Worm (Caenorhabditis elegans) whole organism, L1 larva: ENCODE results near the gene Y82E9BR.10.
"Not testable (repeated sequence)": the region's sequence is repeated elsewhere in the genome, so short reads cannot be mapped to it uniquely, and the experiment has no call there.

ENCODE experiments used
- Y116A8C.19 ChIP-seq: sonication (generic microtip); optimal IDR thresholded peaks from 2 replicates; lab custom pipeline; 2016; ENCODE audit warnings: missing compliant biosample characterization, missing genetic modification characterization, borderline replicate concordance
- ceh-63 ChIP-seq: fragments of 200-800 bp; sonication (Bioruptor generic); optimal IDR thresholded peaks from 2 replicates; lab custom pipeline; 2018; ENCODE audit warnings: mild to moderate bottlenecking, missing genetic modification characterization, missing compliant biosample characterization
- ces-1 ChIP-seq: fragments of 150-350 bp; optimal IDR thresholded peaks from 2 replicates; lab custom pipeline; 2014; ENCODE audit warnings: missing biosample characterization, missing genetic modification reagents, missing genetic modification characterization
- efl-1 ChIP-seq, 4 experiments: fragments of 150-350 bp; optimal IDR thresholded peaks in 3 of 4; peaks in 1 of 4; 1 replicate in 1 of 4; 2 replicates in 3 of 4; lab custom pipeline; 2014; ENCODE audit warnings: missing biosample characterization in 2 of 4, missing genetic modification characterization in 2 of 4, missing genetic modification reagents in 2 of 4
- efl-3 ChIP-seq: fragments of 200-800 bp; sonication (Bioruptor generic); optimal IDR thresholded peaks from 2 replicates; lab custom pipeline; 2018; ENCODE audit warnings: mild to moderate bottlenecking, missing genetic modification characterization, missing compliant biosample characterization
- elt-2 ChIP-seq: sonication (generic microtip); optimal IDR thresholded peaks from 2 replicates; lab custom pipeline; 2016; ENCODE audit warnings: missing genetic modification characterization, mild to moderate bottlenecking, inconsistent platforms, missing compliant biosample characterization, missing genetic modification reagents
- elt-3 ChIP-seq, 6 experiments: fragments of 150-350 bp in 1 of 6; sonication (generic microtip); optimal IDR thresholded peaks; 2 replicates each; lab custom pipeline; 2017 to 2018; ENCODE audit warnings: missing biosample characterization in 6 of 6, missing genetic modification characterization in 6 of 6, inconsistent platforms in 1 of 6
- ets-5 ChIP-seq: fragments of 200-800 bp; sonication (Bioruptor generic); IDR thresholded peaks from 2 replicates; pipeline ENCODE4 v1.3.6; 2022; ENCODE audit warnings: missing genetic modification characterization, missing compliant biosample characterization
- fkh-8 ChIP-seq: sonication (generic microtip); optimal IDR thresholded peaks from 2 replicates; lab custom pipeline; 2016; ENCODE audit warnings: mild to moderate bottlenecking, missing genetic modification characterization, missing compliant biosample characterization
- fos-1 ChIP-seq: fragments of 150-350 bp; optimal IDR thresholded peaks from 2 replicates; lab custom pipeline; 2014; ENCODE audit warnings: missing biosample characterization, missing genetic modification characterization
- irx-1 ChIP-seq: sonication (generic microtip); optimal IDR thresholded peaks from 2 replicates; lab custom pipeline; 2016; ENCODE audit warnings: missing genetic modification characterization, missing compliant biosample characterization
- lin-13 ChIP-seq: fragments of 150-350 bp; optimal IDR thresholded peaks from 2 replicates; lab custom pipeline; 2014; ENCODE audit warnings: missing biosample characterization, missing genetic modification reagents, missing genetic modification characterization
- lin-14 ChIP-seq: fragments of 200-800 bp; sonication (Bioruptor generic); optimal IDR thresholded peaks from 2 replicates; lab custom pipeline; 2018; ENCODE audit warnings: mild to moderate bottlenecking, missing genetic modification characterization, moderate library complexity, missing compliant biosample characterization
- lsy-2 ChIP-seq, 2 experiments: fragments of 150-350 bp; optimal IDR thresholded peaks; 2 replicates each; lab custom pipeline; 2014; ENCODE audit warnings: missing biosample characterization in 2 of 2, missing genetic modification characterization in 2 of 2
- mdl-1 ChIP-seq, 2 experiments: fragments of 150-350 bp; optimal IDR thresholded peaks; 2 replicates each; lab custom pipeline; 2014 to 2017; ENCODE audit warnings: missing biosample characterization in 2 of 2, missing genetic modification characterization in 2 of 2, inconsistent platforms in 1 of 2
- nhr-12 ChIP-seq: sonication (generic microtip); optimal IDR thresholded peaks from 2 replicates; lab custom pipeline; 2017; ENCODE audit warnings: missing biosample characterization, missing genetic modification characterization
- nhr-237 ChIP-seq: fragments of 150-350 bp; optimal IDR thresholded peaks from 2 replicates; lab custom pipeline; 2014; ENCODE audit warnings: missing biosample characterization, missing genetic modification characterization
- nhr-47 ChIP-seq: sonication (generic microtip); optimal IDR thresholded peaks from 2 replicates; lab custom pipeline; 2016; ENCODE audit warnings: mild to moderate bottlenecking, missing genetic modification characterization, moderate library complexity, missing compliant biosample characterization
- nhr-71 ChIP-seq: sonication (generic microtip); optimal IDR thresholded peaks from 2 replicates; lab custom pipeline; 2016; ENCODE audit warnings: mild to moderate bottlenecking, missing genetic modification characterization, moderate library complexity, missing compliant biosample characterization
- nhr-76 ChIP-seq: sonication (generic microtip); optimal IDR thresholded peaks from 2 replicates; lab custom pipeline; 2017; ENCODE audit warnings: missing biosample characterization, missing genetic modification characterization
- pax-3 ChIP-seq: fragments of 200-800 bp; sonication (Bioruptor generic); optimal IDR thresholded peaks from 2 replicates; lab custom pipeline; 2018; ENCODE audit warnings: mild to moderate bottlenecking, missing genetic modification characterization, moderate library complexity, missing compliant biosample characterization
- rnt-1 ChIP-seq: sonication (generic microtip); optimal IDR thresholded peaks from 2 replicates; lab custom pipeline; 2016; ENCODE audit warnings: mild to moderate bottlenecking, missing genetic modification characterization, moderate library complexity, missing compliant biosample characterization
- snpc-4 ChIP-seq: fragments of 150-350 bp; optimal IDR thresholded peaks from 2 replicates; lab custom pipeline; 2014; ENCODE audit warnings: missing biosample characterization, missing genetic modification characterization
- sox-4 ChIP-seq: sonication (generic microtip); optimal IDR thresholded peaks from 2 replicates; lab custom pipeline; 2016; ENCODE audit warnings: missing genetic modification characterization, missing compliant biosample characterization
- sptf-1 ChIP-seq: fragments of 150-350 bp; optimal IDR thresholded peaks from 2 replicates; lab custom pipeline; 2014; ENCODE audit warnings: missing biosample characterization, missing genetic modification characterization
- sup-37 ChIP-seq: fragments of 200-800 bp; sonication (Bioruptor generic); optimal IDR thresholded peaks from 2 replicates; lab custom pipeline; 2018; ENCODE audit warnings: mild to moderate bottlenecking, missing genetic modification characterization, missing compliant biosample characterization
- swsn-7 ChIP-seq: sonication (generic microtip); optimal IDR thresholded peaks from 2 replicates; lab custom pipeline; 2016; ENCODE audit warnings: missing genetic modification characterization, missing compliant biosample characterization
- unc-86 ChIP-seq: sonication (generic microtip); optimal IDR thresholded peaks from 2 replicates; lab custom pipeline; 2016; ENCODE audit warnings: missing genetic modification characterization, missing compliant biosample characterization
- unc-98 ChIP-seq: fragments of 200-800 bp; sonication (Bioruptor generic); IDR thresholded peaks from 2 replicates; pipeline ENCODE4 v1.3.6; 2022; ENCODE audit warnings: missing genetic modification characterization, missing compliant biosample characterization
- zip-4 ChIP-seq: fragments of 200-800 bp; sonication (Bioruptor generic); optimal IDR thresholded peaks from 2 replicates; lab custom pipeline; 2018; ENCODE audit warnings: mild to moderate bottlenecking, missing genetic modification characterization, moderate library complexity, missing compliant biosample characterization
- ztf-4 ChIP-seq: fragments of 150-350 bp; optimal IDR thresholded peaks from 2 replicates; lab custom pipeline; 2014; ENCODE audit warnings: missing biosample characterization, missing genetic modification characterization

Y82E9BR.10 gene

ce11 chrIII:1359669-1360068 lies 15.7 kb downstream of the Y82E9BR.10 start, which contains the start of gene Y82E9BR.9:
TSS of gene Y82E9BR.9 (minus strand) at chrIII:1359769.
- TF ChIP-seq nhr-237: no peak
- no peak for TF ChIP-seq unc-86
- TF ChIP-seq fkh-8: no peak
- TF ChIP-seq ztf-4 (tag; lab: Kevin White, UChicago): no peak
- no peak for TF ChIP-seq zip-4 (GFP tag; lab: Kevin White, UChicago)
- TF ChIP-seq Y116A8C.19 (tag; lab: Kevin White, UChicago): no peak
- no peak for TF ChIP-seq lin-13 (GFP tag; lab: Kevin White, UChicago)

- TF ChIP-seq elt-3 (tag; optimal IDR thresholded peaks at IDR 0.05; lab: Kevin White, UChicago); lsy-2 (tag; optimal IDR thresholded peaks at IDR 0.05; lab: Kevin White, UChicago); efl-3 (GFP tag; lab: Kevin White, UChicago): not testable (repeated sequence)
- TF ChIP-seq, all 84 proteins: peak for 0; not testable (repeated sequence) for 84
Measured at ce11 chrIII:1357973-1358372, 17.4 kb downstream of the Y82E9BR.10 start, which contains the start of gene Y82E9BR.8. TSS of gene Y82E9BR.8 (minus strand) at chrIII:1358073.

ce11 chrIII:1355320-1355719 lies 20.1 kb downstream of the Y82E9BR.10 start, which contains the start of gene Y82E9BL.1:
TSS of gene Y82E9BL.1 (minus strand) at chrIII:1355420.
- TF ChIP-seq sox-4: no peak
- TF ChIP-seq pax-3 (tag; lab: Kevin White, UChicago): no peak
- no peak for TF ChIP-seq Y116A8C.19 (tag; lab: Kevin White, UChicago)
- TF ChIP-seq lin-14 (GFP tag; lab: Kevin White, UChicago): no peak
- TF ChIP-seq sptf-1 (tag; lab: Kevin White, UChicago): no peak
- TF ChIP-seq nhr-71 (tag; lab: Kevin White, UChicago): no peak
- TF ChIP-seq snpc-4: no peak
- no peak for TF ChIP-seq unc-86
- no peak for TF ChIP-seq lsy-2 (tag; optimal IDR thresholded peaks at IDR 0.05; lab: Kevin White, UChicago)
- TF ChIP-seq swsn-7: no peak
- no peak for TF ChIP-seq elt-3 (tag; optimal IDR thresholded peaks at IDR 0.05; lab: Kevin White, UChicago)
- TF ChIP-seq unc-98 (GFP tag; lab: Robert Waterston, UW): no peak

ce11 chrIII:1354523-1354922 lies 20.9 kb downstream of the Y82E9BR.10 start:
- TF ChIP-seq nhr-76 (tag; lab: Kevin White, UChicago) (no peak), nhr-12 (no peak), ces-1 (GFP tag; lab: Kevin White, UChicago) (no peak), nhr-47 (tag; lab: Kevin White, UChicago) (no peak), fos-1 (tag; lab: Kevin White, UChicago) (no peak), unc-98 (GFP tag; lab: Robert Waterston, UW) (no peak), rnt-1 (no peak), sox-4 (no peak), swsn-7 (no peak), sup-37 (GFP tag; lab: Kevin White, UChicago) (no peak)

ce11 chrIII:1350745-1351144 lies 24.6 kb downstream of the Y82E9BR.10 start, which contains the start of gene Y82E9BL.3:
TSS of gene Y82E9BL.3 (minus strand) at chrIII:1350845.
- no peak for TF ChIP-seq ceh-63 (GFP tag; lab: Kevin White, UChicago)
- no peak for TF ChIP-seq elt-3 (tag; optimal IDR thresholded peaks at IDR 0.05; lab: Kevin White, UChicago)
- TF ChIP-seq irx-1 (tag; lab: Kevin White, UChicago): no peak
- TF ChIP-seq mdl-1 (tag; optimal IDR thresholded peaks at IDR 0.05; lab: Kevin White, UChicago): no peak
- no peak for TF ChIP-seq efl-1 (optimal IDR thresholded peaks at IDR 0.05; lab: Kevin White, UChicago)
- peak in 1 of 2 experiments; percentile 62 for TF ChIP-seq efl-1 (GFP tag; optimal IDR thresholded peaks at IDR 0.05 in 1 of 2; lab: Kevin White, UChicago)
- no peak for TF ChIP-seq nhr-71 (tag; lab: Kevin White, UChicago)
- no peak for TF ChIP-seq ets-5 (GFP tag; lab: Robert Waterston, UW)
- no peak for TF ChIP-seq nhr-237

ce11 chrIII:1349313-1349712 lies 26.1 kb downstream of the Y82E9BR.10 start, which contains the start of gene fbxa-25:
TSS of gene fbxa-25 (minus strand) at chrIII:1349450.
- no peak for TF ChIP-seq efl-1 (optimal IDR thresholded peaks at IDR 0.05; lab: Kevin White, UChicago)
- TF ChIP-seq efl-1 (GFP tag; optimal IDR thresholded peaks at IDR 0.05 in 1 of 2; lab: Kevin White, UChicago): peak in 1 of 2 experiments; percentile 51
- peak; percentile 5 for TF ChIP-seq elt-2
- no peak for TF ChIP-seq fos-1 (tag; lab: Kevin White, UChicago)
